Worm (Caenorhabditis elegans): ENCODE measurements around the gene srt-3.

DNA sequence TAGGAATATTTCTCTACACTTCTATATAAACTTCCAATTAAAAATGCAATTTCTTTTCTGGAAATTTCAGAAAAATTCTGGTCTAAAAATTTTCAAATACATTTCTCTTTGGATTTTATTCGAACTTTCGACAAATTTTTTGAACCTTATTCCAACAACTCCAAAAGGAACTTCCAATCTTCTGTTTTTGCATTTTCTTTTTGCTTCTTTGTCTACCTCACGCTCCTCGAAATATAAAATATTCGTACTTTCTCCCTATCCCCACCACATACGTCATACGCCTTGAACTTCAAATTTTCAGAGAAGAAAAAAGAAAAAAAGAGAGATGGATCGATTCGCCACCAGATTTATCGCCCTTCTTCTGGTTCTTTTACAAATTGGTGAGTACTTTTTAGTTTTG is 40.6 kb downstream of the srt-3 start, which contains the start of gene nlp-9:
- TF ChIP-seq flt-1 (GFP tag; IDR thresholded peaks at IDR 0.05) (no peak), med-1 (GFP tag; optimal IDR thresholded peaks at IDR 0.05; ENCODE audit: insufficient read depth) (no peak), cog-1 (tag; optimal IDR thresholded peaks at IDR 0.05) (no peak), ztf-29 (GFP tag; IDR thresholded peaks at IDR 0.05) (no peak), ref-1 (GFP tag; conservative IDR thresholded peaks at IDR 0.05) (no peak), tab-1 (GFP tag; IDR thresholded peaks at IDR 0.05) (no peak)

All from whole organism, midembryonic.